Worm (Caenorhabditis elegans) whole organism, young adult: ENCODE results near the gene T08A11.1.
A peak's percentile ranks its signal among the peaks of the same experiment; 100 is the strongest.

Source experiments
- B0336.3 ChIP-seq: fragments of 200-800 bp; sonication (Bioruptor generic); IDR thresholded peaks from 2 replicates; pipeline ENCODE4 v1.3.6; 2022; ENCODE audit warnings: missing genetic modification characterization, missing compliant biosample characterization
- F23B12.7 ChIP-seq: sonication (generic microtip); optimal IDR thresholded peaks from 2 replicates; lab custom pipeline; 2017; ENCODE audit warnings: missing genetic modification characterization, mild to moderate bottlenecking, missing compliant biosample characterization, antibody characterized with exemption, moderate library complexity; ENCODE audit not compliant: insufficient read depth
- F33H1.4 ChIP-seq: fragments of 200-800 bp; sonication (Bioruptor generic); IDR thresholded peaks from 2 replicates; pipeline ENCODE4 v1.3.6; 2022; ENCODE audit warnings: missing genetic modification reagents, missing genetic modification characterization, missing compliant biosample characterization
- F37B4.10 ChIP-seq: fragments of 200-800 bp; sonication (Bioruptor generic); IDR thresholded peaks from 2 replicates; pipeline ENCODE4 v1.3.6; 2022; ENCODE audit warnings: missing genetic modification characterization, missing compliant biosample characterization
- F52B5.7 ChIP-seq: sonication (generic microtip); optimal IDR thresholded peaks from 2 replicates; lab custom pipeline; 2016; ENCODE audit warnings: mild to moderate bottlenecking, missing genetic modification characterization, missing compliant biosample characterization
- F57C9.4 ChIP-seq: sonication (generic microtip); optimal IDR thresholded peaks from 2 replicates; lab custom pipeline; 2017; ENCODE audit warnings: mild to moderate bottlenecking, missing genetic modification characterization, missing compliant biosample characterization
- K12H6.12 ChIP-seq: fragments of 200-800 bp; sonication (Bioruptor generic); optimal IDR thresholded peaks from 2 replicates; lab custom pipeline; 2018; ENCODE audit warnings: mild to moderate bottlenecking, missing genetic modification characterization, missing compliant biosample characterization
- Y53F4B.3 ChIP-seq: fragments of 200-800 bp; sonication (Bioruptor generic); IDR thresholded peaks from 2 replicates; pipeline ENCODE4 v1.3.6; 2022; ENCODE audit warnings: missing genetic modification reagents, missing genetic modification characterization, missing compliant biosample characterization
- Y79H2A.3 ChIP-seq: fragments of 200-800 bp; sonication (Bioruptor generic); conservative IDR thresholded peaks from 2 replicates; pipeline ENCODE4 v1.3.6; 2022; ENCODE audit warnings: missing genetic modification reagents, missing genetic modification characterization, missing compliant biosample characterization
- atf-7 ChIP-seq: sonication (generic microtip); optimal IDR thresholded peaks from 2 replicates; lab custom pipeline; 2017; ENCODE audit warnings: mild to moderate bottlenecking, missing genetic modification characterization, missing compliant biosample characterization
- athp-1 ChIP-seq: sonication (generic microtip); optimal IDR thresholded peaks from 2 replicates; lab custom pipeline; 2017; ENCODE audit warnings: mild to moderate bottlenecking, missing genetic modification characterization, missing compliant biosample characterization
- bed-2 ChIP-seq: fragments of 200-800 bp; sonication (Bioruptor generic); IDR thresholded peaks from 2 replicates; pipeline ENCODE4 v1.3.6; 2022; ENCODE audit warnings: missing genetic modification reagents, missing genetic modification characterization, missing compliant biosample characterization
- ccch-3 ChIP-seq: fragments of 200-800 bp; sonication (Bioruptor generic); optimal IDR thresholded peaks from 2 replicates; lab custom pipeline; 2018; ENCODE audit warnings: mild to moderate bottlenecking, missing genetic modification characterization, missing compliant biosample characterization
- cebp-1 ChIP-seq, 2 experiments: fragments of 200-800 bp in 1 of 2; sonication (Bioruptor generic) in 1 of 2; sonication (generic microtip) in 1 of 2; IDR thresholded peaks in 1 of 2; optimal IDR thresholded peaks in 1 of 2; 2 replicates each; pipeline versions ENCODE4 v1.3.6 to Lab custom; 2017 to 2022; ENCODE audit warnings: missing compliant biosample characterization in 2 of 2, missing genetic modification characterization in 2 of 2, mild to moderate bottlenecking in 1 of 2, missing genetic modification reagents in 1 of 2, moderate library complexity in 1 of 2
- ceh-40 ChIP-seq: fragments of 200-800 bp; sonication (Bioruptor generic); IDR thresholded peaks from 2 replicates; pipeline ENCODE4 v1.3.6; 2022; ENCODE audit warnings: missing genetic modification characterization, missing compliant biosample characterization
- ceh-79 ChIP-seq: sonication (generic microtip); optimal IDR thresholded peaks from 2 replicates; lab custom pipeline; 2017; ENCODE audit warnings: mild to moderate bottlenecking, missing genetic modification characterization, missing compliant biosample characterization
- ceh-91 ChIP-seq: fragments of 200-800 bp; sonication (Bioruptor generic); IDR thresholded peaks from 2 replicates; pipeline ENCODE4 v1.3.6; 2022; ENCODE audit warnings: missing genetic modification reagents, missing genetic modification characterization, missing compliant biosample characterization
- chd-7 ChIP-seq: sonication (generic microtip); optimal IDR thresholded peaks from 2 replicates; lab custom pipeline; 2016; ENCODE audit warnings: mild to moderate bottlenecking, missing genetic modification characterization, moderate library complexity, missing compliant biosample characterization
- die-1 ChIP-seq: sonication (generic microtip); optimal IDR thresholded peaks from 2 replicates; lab custom pipeline; 2016; ENCODE audit warnings: missing genotype, mild to moderate bottlenecking, missing genetic modification characterization, missing compliant biosample characterization
- dpl-1 ChIP-seq: fragments of 150-350 bp; optimal IDR thresholded peaks from 2 replicates; lab custom pipeline; 2014; ENCODE audit warnings: missing biosample characterization, missing genetic modification reagents, missing genetic modification characterization
- ekl-4 ChIP-seq: fragments of 200-800 bp; sonication (Bioruptor generic); IDR thresholded peaks from 2 replicates; pipeline ENCODE4 v1.3.6; 2022; ENCODE audit warnings: missing genetic modification reagents, missing genetic modification characterization, missing compliant biosample characterization
- fkh-3 ChIP-seq: sonication (generic microtip); optimal IDR thresholded peaks from 2 replicates; lab custom pipeline; 2016; ENCODE audit warnings: mild to moderate bottlenecking, missing genetic modification characterization, missing compliant biosample characterization
- hmg-1.2 ChIP-seq: fragments of 200-800 bp; sonication (Bioruptor generic); IDR thresholded peaks from 2 replicates; pipeline ENCODE4 v1.3.6; 2022; ENCODE audit warnings: missing genetic modification reagents, missing genetic modification characterization, missing compliant biosample characterization
- lsl-1 ChIP-seq: fragments of 200-800 bp; sonication (Bioruptor generic); optimal IDR thresholded peaks from 2 replicates; lab custom pipeline; 2018; ENCODE audit warnings: mild to moderate bottlenecking, missing genetic modification characterization, moderate library complexity, missing compliant biosample characterization
- lsy-27 ChIP-seq: sonication (generic microtip); optimal IDR thresholded peaks from 2 replicates; lab custom pipeline; 2017; ENCODE audit warnings: missing genetic modification characterization, mild to moderate bottlenecking, missing compliant biosample characterization, antibody characterized with exemption, missing genotype, borderline replicate concordance; ENCODE audit not compliant: insufficient read depth
- madf-8 ChIP-seq: fragments of 200-800 bp; sonication (Bioruptor generic); conservative IDR thresholded peaks from 2 replicates; pipeline ENCODE4 v1.3.6; 2022; ENCODE audit warnings: missing genetic modification reagents, missing genetic modification characterization, missing compliant biosample characterization
- mes-4 ChIP-seq: sonication (generic microtip); optimal IDR thresholded peaks from 2 replicates; lab custom pipeline; 2016; ENCODE audit warnings: missing genotype, missing genetic modification characterization, missing compliant biosample characterization
- mxl-1 ChIP-seq: sonication (generic microtip); optimal IDR thresholded peaks from 2 replicates; lab custom pipeline; 2016; ENCODE audit warnings: missing genetic modification characterization, missing compliant biosample characterization
- nfya-2 ChIP-seq: fragments of 200-800 bp; sonication (Bioruptor generic); IDR thresholded peaks from 2 replicates; pipeline ENCODE4 v1.3.6; 2022; ENCODE audit warnings: missing genetic modification reagents, missing genetic modification characterization, missing compliant biosample characterization
- nhr-120 ChIP-seq: fragments of 200-800 bp; sonication (Bioruptor generic); IDR thresholded peaks from 2 replicates; pipeline ENCODE4 v1.3.6; 2022; ENCODE audit warnings: missing genetic modification characterization, missing compliant biosample characterization
- nhr-80 ChIP-seq: sonication (generic microtip); optimal IDR thresholded peaks from 2 replicates; lab custom pipeline; 2016; ENCODE audit warnings: missing genetic modification characterization, missing compliant biosample characterization
- nhr-90 ChIP-seq: sonication (generic microtip); optimal IDR thresholded peaks from 2 replicates; lab custom pipeline; 2016; ENCODE audit warnings: missing genotype, mild to moderate bottlenecking, missing genetic modification characterization, missing compliant biosample characterization
- rpc-1 ChIP-seq, 2 experiments: fragments of 150-350 bp in 1 of 2; sonication (generic microtip) in 1 of 2; optimal IDR thresholded peaks; 2 replicates each; lab custom pipeline; 2014 to 2018; ENCODE audit warnings: missing biosample characterization in 1 of 2, missing genetic modification characterization in 1 of 2, missing genetic modification reagents in 1 of 2, missing genotype in 1 of 2
- snpc-3.4 ChIP-seq: sonication (generic microtip); optimal IDR thresholded peaks from 2 replicates; lab custom pipeline; 2017; ENCODE audit warnings: missing genetic modification characterization, mild to moderate bottlenecking, missing compliant biosample characterization, antibody characterized with exemption, moderate library complexity, missing genotype, missing genetic modification reagents
- somi-1 ChIP-seq: fragments of 200-800 bp; sonication (Bioruptor generic); optimal IDR thresholded peaks from 2 replicates; lab custom pipeline; 2018; ENCODE audit warnings: mild to moderate bottlenecking, missing genetic modification characterization, missing compliant biosample characterization
- tbx-9 ChIP-seq: sonication (generic microtip); optimal IDR thresholded peaks from 2 replicates; lab custom pipeline; 2016; ENCODE audit warnings: borderline replicate concordance, missing genetic modification characterization, inconsistent platforms, missing compliant biosample characterization
- ztf-25 ChIP-seq: fragments of 200-800 bp; sonication (Bioruptor generic); IDR thresholded peaks from 2 replicates; pipeline ENCODE4 v1.3.6; 2022; ENCODE audit warnings: missing genetic modification reagents, missing genetic modification characterization, missing compliant biosample characterization
- ztf-3 ChIP-seq: fragments of 200-800 bp; sonication (Bioruptor generic); optimal IDR thresholded peaks from 2 replicates; lab custom pipeline; 2018; ENCODE audit warnings: mild to moderate bottlenecking, missing genetic modification characterization, missing compliant biosample characterization

Gene T08A11.1

DNA sequence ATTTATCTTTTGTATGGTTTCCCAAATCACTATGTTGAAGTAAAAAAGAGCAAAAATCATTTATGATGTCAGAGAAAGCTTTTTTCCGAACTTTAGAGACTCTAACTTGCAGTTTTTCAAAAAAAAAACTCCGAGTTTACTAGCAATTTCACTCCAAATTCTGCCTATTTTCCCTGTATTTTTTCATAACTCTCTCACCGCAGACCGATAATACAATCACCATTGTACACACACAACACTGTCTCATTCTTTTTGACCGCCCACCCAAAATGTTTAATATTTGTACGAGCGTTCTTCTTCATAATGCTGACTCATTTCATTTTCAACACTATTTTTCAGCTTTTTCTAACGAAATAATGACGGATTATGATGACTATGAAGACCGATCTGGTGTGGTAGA is 34.1 kb downstream of the T08A11.1 start, which contains the start of gene F43C1.5:
TSS of gene F43C1.5 (plus strand) at position 301 of the 400 bp plus-strand sequence.
- TF ChIP-seq dpl-1 (no peak), lsy-27 (tag; lab: Kevin White, UChicago) (no peak), die-1 (no peak), nhr-120 (GFP tag; lab: Robert Waterston, UW) (no peak), B0336.3 (GFP tag; lab: Robert Waterston, UW) (no peak), fkh-3 (tag; lab: Kevin White, UChicago) (no peak), mxl-1 (tag; lab: Kevin White, UChicago) (no peak), F57C9.4 (no peak), Y79H2A.3 (GFP tag; lab: Robert Waterston, UW) (no peak), F52B5.7 (tag; lab: Kevin White, UChicago) (no peak), tbx-9 (tag; lab: Kevin White, UChicago) (no peak), ztf-25 (GFP tag; lab: Robert Waterston, UW) (no peak), ceh-79 (tag; lab: Kevin White, UChicago) (no peak), cebp-1 (GFP tag; IDR thresholded peaks at IDR 0.05; lab: Robert Waterston, UW) (no peak), cebp-1 (tag; optimal IDR thresholded peaks at IDR 0.05; lab: Kevin White, UChicago) (no peak), ztf-3 (GFP tag; lab: Kevin White, UChicago) (no peak)
- TF ChIP-seq, all 124 proteins: peak for 0

DNA sequence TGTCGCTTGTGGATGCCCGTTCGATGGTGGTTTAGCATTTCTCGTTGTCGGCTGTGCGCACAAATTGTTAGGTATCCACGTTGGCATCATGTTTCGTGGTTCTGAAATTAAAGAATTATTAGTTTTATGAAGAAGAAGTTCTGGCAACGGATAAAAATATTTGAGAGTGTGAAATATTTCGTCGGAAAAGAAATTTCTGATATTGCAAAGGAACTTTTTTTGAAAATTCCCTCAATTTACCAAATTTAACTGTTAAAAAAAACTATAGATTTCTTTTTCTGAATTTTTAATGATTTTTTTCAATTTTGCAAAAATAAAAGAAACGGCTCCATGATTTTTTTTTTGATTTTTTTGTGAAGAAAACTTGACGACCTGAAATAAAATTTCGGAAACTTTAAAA is 34.9 kb downstream of the T08A11.1 start, which contains the start of gene mpk-1:
TSS of gene mpk-1 (minus strand) at position 101 of the 400 bp plus-strand sequence.
- TF ChIP-seq F23B12.7 (tag; lab: Kevin White, UChicago) (no peak), tbx-9 (tag; lab: Kevin White, UChicago) (no peak), mes-4 (tag; lab: Kevin White, UChicago) (no peak), atf-7 (tag; lab: Kevin White, UChicago) (no peak), nhr-120 (GFP tag; lab: Robert Waterston, UW) (no peak), ceh-40 (GFP tag; lab: Robert Waterston, UW) (no peak), madf-8 (GFP tag; lab: Robert Waterston, UW) (no peak), hmg-1.2 (GFP tag; lab: Robert Waterston, UW) (no peak), rpc-1 (optimal IDR thresholded peaks at IDR 0.05; lab: Kevin White, UChicago) (no peak), rpc-1 (tag; optimal IDR thresholded peaks at IDR 0.05; lab: Kevin White, UChicago) (no peak), bed-2 (GFP tag; lab: Robert Waterston, UW) (no peak), athp-1 (tag; lab: Kevin White, UChicago) (no peak), nfya-2 (GFP tag; lab: Robert Waterston, UW) (no peak)

ce11 chrIII:4227363-4227762 is 35.6 kb downstream of the T08A11.1 start:
- no peak for TF ChIP-seq cebp-1 (GFP tag; IDR thresholded peaks at IDR 0.05; lab: Robert Waterston, UW)
- TF ChIP-seq cebp-1 (tag; optimal IDR thresholded peaks at IDR 0.05; lab: Kevin White, UChicago): no peak
- TF ChIP-seq nhr-80 (tag; lab: Kevin White, UChicago): peak; percentile 65

ce11 chrIII:4224722-4225121 is 38.2 kb downstream of the T08A11.1 start:
- no peak for TF ChIP-seq die-1
- no peak for TF ChIP-seq lsl-1
- TF ChIP-seq snpc-3.4: no peak
- no peak for TF ChIP-seq chd-7 (tag; lab: Kevin White, UChicago)
- no peak for TF ChIP-seq nhr-90 (tag; lab: Kevin White, UChicago)
- no peak for TF ChIP-seq somi-1 (GFP tag; lab: Kevin White, UChicago)
- no peak for TF ChIP-seq F37B4.10
- TF ChIP-seq ceh-91 (GFP tag; lab: Robert Waterston, UW): no peak
- no peak for TF ChIP-seq ccch-3 (GFP tag; lab: Kevin White, UChicago)
- TF ChIP-seq F33H1.4 (GFP tag; lab: Robert Waterston, UW): no peak
- TF ChIP-seq Y53F4B.3: no peak
- no peak for TF ChIP-seq ekl-4 (GFP tag; lab: Robert Waterston, UW)
- TF ChIP-seq K12H6.12 (tag; lab: Kevin White, UChicago): no peak
